Worm (Caenorhabditis elegans) whole organism, L4 larva: ENCODE results near the gene gpa-12.

Experiments used
- aly-2 ChIP-seq: sonication (generic microtip); optimal IDR thresholded peaks from 2 replicates; lab custom pipeline; 2018; ENCODE audit warnings: missing biosample characterization, missing genetic modification characterization
- fkh-10 ChIP-seq: fragments of 150-350 bp; optimal IDR thresholded peaks from 2 replicates; lab custom pipeline; 2014; ENCODE audit warnings: missing biosample characterization, missing genetic modification reagents, missing genetic modification characterization
- lin-39 ChIP-seq: fragments of 150-350 bp; optimal IDR thresholded peaks from 2 replicates; lab custom pipeline; 2014; ENCODE audit warnings: missing biosample characterization, missing genetic modification reagents, missing genetic modification characterization

- no peak for TF ChIP-seq aly-2 (tag; lab: Kevin White, UChicago)
- no peak for TF ChIP-seq lin-39 (tag; lab: Kevin White, UChicago)
- no peak for TF ChIP-seq fkh-10 (GFP tag; lab: Kevin White, UChicago)
Measured at ce11 chrX:9194081-9194480, 49.3 kb upstream of the gpa-12 start.
